Worm (Caenorhabditis elegans): ENCODE measurements around the gene ncs-4.

DNA sequence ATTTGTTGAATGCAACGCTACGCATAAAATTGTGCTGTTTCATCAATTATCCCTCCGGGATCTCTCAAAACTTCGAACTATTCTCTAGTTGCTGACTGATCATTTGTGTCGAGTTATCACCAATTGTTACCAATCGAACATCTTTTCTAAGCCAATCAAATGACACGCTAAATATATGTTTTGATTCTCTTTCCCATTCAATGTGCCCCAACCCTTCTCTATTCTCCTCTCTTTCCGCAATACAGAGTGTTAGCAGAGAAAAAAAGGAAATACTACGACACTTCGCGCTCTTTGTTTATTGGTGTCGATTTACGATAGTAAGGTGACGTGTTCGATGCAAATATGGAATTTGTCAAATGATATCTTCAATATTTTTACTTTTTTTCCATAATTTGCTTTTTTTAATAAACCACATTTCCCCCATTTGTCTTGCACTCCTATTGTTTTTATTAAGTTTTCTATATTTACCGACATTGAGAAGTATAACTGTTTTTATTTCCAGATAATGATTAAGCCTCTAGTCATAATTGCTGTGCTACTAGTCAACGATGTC is 21.0 kb downstream of the ncs-4 start, which contains the start of gene nucb-1:
- no peak for TF ChIP-seq rec-8 (tag; optimal IDR thresholded peaks at IDR 0.05)
- TF ChIP-seq ama-1 (optimal IDR thresholded peaks at IDR 0.05), result no peak
- TF ChIP-seq ama-1 (GFP tag; optimal IDR thresholded peaks at IDR 0.05), result no peak
- TF ChIP-seq snpc-1.1 (tag; optimal IDR thresholded peaks at IDR 0.05; ENCODE audit: insufficient read depth), result no peak
- no peak for TF ChIP-seq pha-4 (tag; optimal IDR thresholded peaks at IDR 0.05)
- TF ChIP-seq tbx-9 (tag; optimal IDR thresholded peaks at IDR 0.05; ENCODE audit: borderline replicate concordance), result no peak
- TF ChIP-seq hlh-26 (GFP tag; conservative IDR thresholded peaks at IDR 0.05), result no peak
- TF ChIP-seq F10E7.11 (tag; optimal IDR thresholded peaks at IDR 0.05), result no peak
- no peak for TF ChIP-seq chd-7 (tag; optimal IDR thresholded peaks at IDR 0.05)
- no peak for TF ChIP-seq somi-1 (GFP tag; optimal IDR thresholded peaks at IDR 0.05)

Measured in whole organism, young adult.